Fruit fly (Drosophila melanogaster) Kc167 (cell line): ENCODE data around the gene Lk.

Source experiments
- Myc ChIP-seq: fragments of >200 bp; optimal IDR thresholded peaks from 2 replicates; lab custom pipeline; 2017; ENCODE audit warnings: missing external identifiers
- Sin3A ChIP-seq: fragments of >200 bp; optimal IDR thresholded peaks from 2 replicates; lab custom pipeline; 2018; ENCODE audit warnings: missing external identifiers
- h ChIP-seq: fragments of >200 bp; optimal IDR thresholded peaks from 3 replicates; lab custom pipeline; 2018; ENCODE audit warnings: missing external identifiers
- insv ChIP-seq: fragments of >200 bp; optimal IDR thresholded peaks from 3 replicates; lab custom pipeline; 2018; ENCODE audit warnings: missing external identifiers
- psq ChIP-seq: fragments of >200 bp; optimal IDR thresholded peaks from 2 replicates; lab custom pipeline; 2017; ENCODE audit warnings: missing external identifiers
- ttk ChIP-seq: sonication (Bioruptor generic); optimal IDR thresholded peaks from 2 replicates; lab custom pipeline; 2017; ENCODE audit warnings: missing external identifiers

- TF ChIP-seq h, result no peak
- no peak for TF ChIP-seq psq
- no peak for TF ChIP-seq Myc (lab: Kevin White, UChicago)
- no peak for TF ChIP-seq insv
- TF ChIP-seq Sin3A, result no peak
- TF ChIP-seq ttk (lab: Kevin White, UChicago), result no peak
Observed at dm6 chr3L:14544987-14545943, 15.3 kb downstream of the Lk start.
